Worm (Caenorhabditis elegans): ENCODE measurements around the gene T21B10.3.

Gene T21B10.3

ce11 chrII:8933693-8934432 is at the start of gene T21B10.3:
TSS of gene T21B10.3 (plus strand) at chrII:8934382.
- TF ChIP-seq flt-1 (GFP tag; IDR thresholded peaks at IDR 0.05) (no peak), cog-1 (tag; optimal IDR thresholded peaks at IDR 0.05) (no peak), klf-2 (GFP tag; conservative IDR thresholded peaks at IDR 0.05) (no peak), tab-1 (GFP tag; IDR thresholded peaks at IDR 0.05) (no peak), ref-1 (GFP tag; conservative IDR thresholded peaks at IDR 0.05) (no peak), ztf-29 (GFP tag; IDR thresholded peaks at IDR 0.05) (no peak), T22C8.4 (GFP tag; IDR thresholded peaks at IDR 0.05) (no peak), med-1 (GFP tag; optimal IDR thresholded peaks at IDR 0.05; ENCODE audit: insufficient read depth) (no peak), ztf-23 (GFP tag; IDR thresholded peaks at IDR 0.05) (no peak)

- TF ChIP-seq cog-1 (tag; optimal IDR thresholded peaks at IDR 0.05) (no peak), T22C8.4 (GFP tag; IDR thresholded peaks at IDR 0.05) (no peak), med-1 (GFP tag; optimal IDR thresholded peaks at IDR 0.05; ENCODE audit: insufficient read depth) (no peak)
These were observed 44.6 kb upstream of the T21B10.3 start for ce11 chrII:8889589-8889988.

ce11 chrII:8890017-8890416 is 44.2 kb upstream of the T21B10.3 start:
- TF ChIP-seq med-1 (GFP tag; optimal IDR thresholded peaks at IDR 0.05; ENCODE audit: insufficient read depth), result no peak
- TF ChIP-seq klf-2 (GFP tag; conservative IDR thresholded peaks at IDR 0.05), result no peak
- no peak for TF ChIP-seq cog-1 (tag; optimal IDR thresholded peaks at IDR 0.05)
- TF ChIP-seq tab-1 (GFP tag; IDR thresholded peaks at IDR 0.05), result no peak
- TF ChIP-seq ref-1 (GFP tag; conservative IDR thresholded peaks at IDR 0.05), result no peak
- no peak for TF ChIP-seq ztf-23 (GFP tag; IDR thresholded peaks at IDR 0.05)
- TF ChIP-seq ztf-29 (GFP tag; IDR thresholded peaks at IDR 0.05), result no peak
- TF ChIP-seq T22C8.4 (GFP tag; IDR thresholded peaks at IDR 0.05), result no peak
- no peak for TF ChIP-seq flt-1 (GFP tag; IDR thresholded peaks at IDR 0.05)

ce11 chrII:8890530-8890929 is 43.7 kb upstream of the T21B10.3 start:
- TF ChIP-seq ztf-29 (GFP tag; IDR thresholded peaks at IDR 0.05) (no peak), ztf-23 (GFP tag; IDR thresholded peaks at IDR 0.05) (no peak), klf-2 (GFP tag; conservative IDR thresholded peaks at IDR 0.05) (no peak), med-1 (GFP tag; optimal IDR thresholded peaks at IDR 0.05; ENCODE audit: insufficient read depth) (no peak), T22C8.4 (GFP tag; IDR thresholded peaks at IDR 0.05) (no peak)

- TF ChIP-seq T22C8.4 (GFP tag; IDR thresholded peaks at IDR 0.05) (no peak), ztf-23 (GFP tag; IDR thresholded peaks at IDR 0.05) (no peak), flt-1 (GFP tag; IDR thresholded peaks at IDR 0.05) (no peak), ref-1 (GFP tag; conservative IDR thresholded peaks at IDR 0.05) (no peak), med-1 (GFP tag; optimal IDR thresholded peaks at IDR 0.05; ENCODE audit: insufficient read depth) (no peak), cog-1 (tag; optimal IDR thresholded peaks at IDR 0.05) (no peak), tab-1 (GFP tag; IDR thresholded peaks at IDR 0.05) (no peak), ztf-29 (GFP tag; IDR thresholded peaks at IDR 0.05) (no peak), klf-2 (GFP tag; conservative IDR thresholded peaks at IDR 0.05) (no peak)
These were observed 43.1 kb upstream of the T21B10.3 start for ce11 chrII:8891042-8891441.

- no peak for TF ChIP-seq klf-2 (GFP tag; conservative IDR thresholded peaks at IDR 0.05)
- no peak for TF ChIP-seq ztf-23 (GFP tag; IDR thresholded peaks at IDR 0.05)
- TF ChIP-seq T22C8.4 (GFP tag; IDR thresholded peaks at IDR 0.05), result no peak
- no peak for TF ChIP-seq cog-1 (tag; optimal IDR thresholded peaks at IDR 0.05)
- TF ChIP-seq tab-1 (GFP tag; IDR thresholded peaks at IDR 0.05), result no peak
- TF ChIP-seq flt-1 (GFP tag; IDR thresholded peaks at IDR 0.05), result no peak
- no peak for TF ChIP-seq ref-1 (GFP tag; conservative IDR thresholded peaks at IDR 0.05)
- TF ChIP-seq med-1 (GFP tag; optimal IDR thresholded peaks at IDR 0.05; ENCODE audit: insufficient read depth), result no peak
- TF ChIP-seq ztf-29 (GFP tag; IDR thresholded peaks at IDR 0.05), result no peak
These were observed 42.6 kb upstream of the T21B10.3 start for ce11 chrII:8891606-8892005.

- TF ChIP-seq ztf-23 (GFP tag; IDR thresholded peaks at IDR 0.05), result no peak
- TF ChIP-seq ztf-29 (GFP tag; IDR thresholded peaks at IDR 0.05), result no peak
- TF ChIP-seq tab-1 (GFP tag; IDR thresholded peaks at IDR 0.05), result no peak
- no peak for TF ChIP-seq klf-2 (GFP tag; conservative IDR thresholded peaks at IDR 0.05)
- TF ChIP-seq cog-1 (tag; optimal IDR thresholded peaks at IDR 0.05), result no peak
- TF ChIP-seq flt-1 (GFP tag; IDR thresholded peaks at IDR 0.05), result no peak
- TF ChIP-seq T22C8.4 (GFP tag; IDR thresholded peaks at IDR 0.05), result no peak
- no peak for TF ChIP-seq med-1 (GFP tag; optimal IDR thresholded peaks at IDR 0.05; ENCODE audit: insufficient read depth)
- no peak for TF ChIP-seq ref-1 (GFP tag; conservative IDR thresholded peaks at IDR 0.05)
These were observed 38.8 kb upstream of the T21B10.3 start for ce11 chrII:8895398-8895797.

- no peak for TF ChIP-seq ztf-29 (GFP tag; IDR thresholded peaks at IDR 0.05)
- no peak for TF ChIP-seq klf-2 (GFP tag; conservative IDR thresholded peaks at IDR 0.05)
- TF ChIP-seq cog-1 (tag; optimal IDR thresholded peaks at IDR 0.05), result no peak
- no peak for TF ChIP-seq tab-1 (GFP tag; IDR thresholded peaks at IDR 0.05)
- no peak for TF ChIP-seq med-1 (GFP tag; optimal IDR thresholded peaks at IDR 0.05; ENCODE audit: insufficient read depth)
- no peak for TF ChIP-seq ztf-23 (GFP tag; IDR thresholded peaks at IDR 0.05)
- no peak for TF ChIP-seq ref-1 (GFP tag; conservative IDR thresholded peaks at IDR 0.05)
- TF ChIP-seq flt-1 (GFP tag; IDR thresholded peaks at IDR 0.05), result no peak
- TF ChIP-seq T22C8.4 (GFP tag; IDR thresholded peaks at IDR 0.05), result no peak
These were observed 38.3 kb upstream of the T21B10.3 start for ce11 chrII:8895895-8896294.

- TF ChIP-seq T22C8.4 (GFP tag; IDR thresholded peaks at IDR 0.05) (no peak), tab-1 (GFP tag; IDR thresholded peaks at IDR 0.05) (no peak), klf-2 (GFP tag; conservative IDR thresholded peaks at IDR 0.05) (no peak), ref-1 (GFP tag; conservative IDR thresholded peaks at IDR 0.05) (no peak), med-1 (GFP tag; optimal IDR thresholded peaks at IDR 0.05; ENCODE audit: insufficient read depth) (no peak), ztf-29 (GFP tag; IDR thresholded peaks at IDR 0.05) (no peak), cog-1 (tag; optimal IDR thresholded peaks at IDR 0.05) (no peak), ztf-23 (GFP tag; IDR thresholded peaks at IDR 0.05) (no peak), flt-1 (GFP tag; IDR thresholded peaks at IDR 0.05) (no peak)
These were observed 37.6 kb upstream of the T21B10.3 start, which contains the start of gene lat-1 for ce11 chrII:8896541-8896940. TSS of gene lat-1 (plus strand) at chrII:8896841.

- no peak for TF ChIP-seq ztf-29 (GFP tag; IDR thresholded peaks at IDR 0.05)
These were observed 36.9 kb upstream of the T21B10.3 start for ce11 chrII:8897244-8897643.

Measured in whole organism, midembryonic.